Worm (Caenorhabditis elegans) whole organism, L1 larva: ENCODE measurements around the gene F26F2.13.

ENCODE experiments used
- ama-1 ChIP-seq: fragments of 150-350 bp; optimal IDR thresholded peaks from 2 replicates; lab custom pipeline; 2014
- fkh-10 ChIP-seq: sonication (generic microtip); optimal IDR thresholded peaks from 2 replicates; lab custom pipeline; 2017; ENCODE audit warnings: missing biosample characterization, missing genetic modification reagents, missing genetic modification characterization
- hlh-4 ChIP-seq: sonication (generic microtip); optimal IDR thresholded peaks from 2 replicates; lab custom pipeline; 2016; ENCODE audit warnings: mild to moderate bottlenecking, missing genetic modification characterization, missing compliant biosample characterization
- lsy-2 ChIP-seq, 2 experiments: fragments of 150-350 bp; optimal IDR thresholded peaks; 2 replicates each; lab custom pipeline; 2014; ENCODE audit warnings: missing biosample characterization in 2 of 2, missing genetic modification characterization in 2 of 2
- mdl-1 ChIP-seq, 2 experiments: fragments of 150-350 bp; optimal IDR thresholded peaks; 2 replicates each; lab custom pipeline; 2014 to 2017; ENCODE audit warnings: missing biosample characterization in 2 of 2, missing genetic modification characterization in 2 of 2, inconsistent platforms in 1 of 2
- rnt-1 ChIP-seq: sonication (generic microtip); optimal IDR thresholded peaks from 2 replicates; lab custom pipeline; 2016; ENCODE audit warnings: mild to moderate bottlenecking, missing genetic modification characterization, moderate library complexity, missing compliant biosample characterization
- unc-62 ChIP-seq: fragments of 150-350 bp; optimal IDR thresholded peaks from 2 replicates; lab custom pipeline; 2014; ENCODE audit warnings: missing biosample characterization, missing genetic modification reagents, missing genetic modification characterization
- unc-86 ChIP-seq: sonication (generic microtip); optimal IDR thresholded peaks from 2 replicates; lab custom pipeline; 2016; ENCODE audit warnings: missing genetic modification characterization, missing compliant biosample characterization

- TF ChIP-seq unc-86 = no peak
- TF ChIP-seq hlh-4 (tag; lab: Kevin White, UChicago) = no peak
- TF ChIP-seq ama-1 (lab: Kevin White, UChicago) = no peak
- no peak for TF ChIP-seq unc-62 (GFP tag; lab: Kevin White, UChicago)
- TF ChIP-seq rnt-1 (tag; lab: Kevin White, UChicago) = no peak
- TF ChIP-seq lsy-2 (tag; optimal IDR thresholded peaks at IDR 0.05; lab: Kevin White, UChicago) = no peak
- TF ChIP-seq fkh-10 (GFP tag; lab: Kevin White, UChicago) = no peak
- TF ChIP-seq mdl-1 (tag; optimal IDR thresholded peaks at IDR 0.05; lab: Kevin White, UChicago) = no peak
These were observed 31.5 kb downstream of the F26F2.13 start, which contains the start of gene F26F2.11 for ce11 chrV:20595653-20596052.
